Worm (Caenorhabditis elegans): ENCODE data around the gene Y38E10A.17.

ce11 chrII:12665019-12665418 lies 30.4 kb upstream of the Y38E10A.17 start:
- TF ChIP-seq tbx-2 (tag; optimal IDR thresholded peaks at IDR 0.05) (no peak), pat-9 (tag; optimal IDR thresholded peaks at IDR 0.05) (no peak), ttx-3 (tag; optimal IDR thresholded peaks at IDR 0.05) (no peak), zip-5 (tag; optimal IDR thresholded peaks at IDR 0.05) (no peak), nfya-1 (tag; optimal IDR thresholded peaks at IDR 0.05) (no peak), ceh-48 (tag; optimal IDR thresholded peaks at IDR 0.05) (no peak), fkh-10 (GFP tag; optimal IDR thresholded peaks at IDR 0.05) (no peak), ceh-30 (tag; optimal IDR thresholded peaks at IDR 0.05) (no peak)
